Worm (Caenorhabditis elegans) whole organism, L4/young adult: ENCODE measurements around the gene ZK185.3.
A peak's percentile ranks its signal among the peaks of the same experiment; 100 is the strongest.

Source experiments
- W03F9.2 ChIP-seq: fragments of 150-350 bp; optimal IDR thresholded peaks from 2 replicates; lab custom pipeline; 2014; ENCODE audit warnings: missing biosample characterization, missing genetic modification characterization
- dao-5 ChIP-seq: sonication (generic microtip); optimal IDR thresholded peaks from 2 replicates; lab custom pipeline; 2016; ENCODE audit warnings: missing genotype, missing genetic modification characterization, moderate library complexity, missing compliant biosample characterization
- him-1 ChIP-seq: sonication (generic microtip); optimal IDR thresholded peaks from 2 replicates; lab custom pipeline; 2016; ENCODE audit warnings: missing genotype, missing genetic modification reagents, missing genetic modification characterization, missing compliant biosample characterization

ZK185.3 gene

ce11 chrIV:4516478-4516877 lies 13.8 kb downstream of the ZK185.3 start:
- TF ChIP-seq dao-5 (tag; lab: Kevin White, UChicago) (no peak), W03F9.2 (no peak), him-1 (no peak)

DNA sequence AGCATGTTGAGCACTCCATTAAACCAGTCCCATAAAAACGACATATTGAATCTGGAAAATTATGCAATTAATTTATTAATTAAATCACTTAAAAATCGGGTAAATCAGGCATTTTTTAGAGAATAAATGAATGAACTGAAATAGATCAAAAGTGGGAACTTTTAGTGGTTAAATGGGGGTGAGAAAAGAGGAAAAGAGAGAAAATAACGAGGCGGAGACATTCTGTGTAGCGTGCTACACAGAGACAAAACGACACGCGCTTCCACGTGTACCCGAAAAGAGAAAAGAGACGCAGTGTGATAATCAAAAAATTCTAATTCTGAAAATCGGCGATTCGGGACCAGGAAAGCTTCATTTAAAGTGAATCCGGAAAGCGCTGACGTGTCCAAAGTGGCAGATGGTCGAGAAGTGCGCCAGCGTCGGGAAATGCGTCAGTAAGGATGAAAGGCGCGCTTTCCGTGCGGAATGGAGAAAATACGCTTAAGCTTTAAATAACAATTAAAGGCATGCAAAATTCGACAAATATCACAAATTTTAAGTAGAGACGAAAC lies 16.9 kb downstream of the ZK185.3 start, which contains the start of gene sar-1:
Gene sar-1, minus strand, starts transcription at position 51 of the 551 bp plus-strand sequence.
- no peak for TF ChIP-seq dao-5 (tag; lab: Kevin White, UChicago)
- TF ChIP-seq him-1 = peak; percentile 71
- peak; percentile 68 for TF ChIP-seq W03F9.2

ce11 chrIV:4511259-4511890 lies 18.9 kb downstream of the ZK185.3 start, which contains the start of the genes rfth-1 and ZK180.8:
Gene rfth-1 (minus strand): TSS chrIV:4511309.
Gene ZK180.8 (minus strand): TSS chrIV:4511724.
- TF ChIP-seq W03F9.2 (no peak), him-1 (no peak), dao-5 (tag; lab: Kevin White, UChicago) (no peak)

DNA sequence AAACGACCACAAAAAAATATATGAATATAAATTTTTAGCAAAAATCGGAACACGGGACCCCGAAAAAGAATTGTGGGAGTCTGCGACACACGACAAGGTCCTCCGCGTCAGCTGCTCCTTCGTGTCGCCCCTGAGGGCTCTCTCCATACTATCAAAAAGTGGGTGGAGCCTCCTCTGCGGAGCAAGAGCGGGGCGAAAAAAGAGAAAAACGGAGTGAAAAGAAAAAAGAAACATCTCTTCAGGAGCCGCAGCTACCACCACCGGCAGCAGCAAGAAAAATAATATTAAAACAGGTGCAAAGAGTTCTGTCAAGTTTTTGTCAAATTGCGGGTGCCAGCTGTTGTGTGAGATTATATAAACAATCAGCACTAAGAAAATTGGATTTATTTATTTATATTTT lies 23.6 kb downstream of the ZK185.3 start, which contains the start of gene gbb-2:
Gene gbb-2, minus strand, starts transcription at position 112 of the 400 bp plus-strand sequence.
- TF ChIP-seq dao-5 (tag; lab: Kevin White, UChicago) = no peak
- no peak for TF ChIP-seq W03F9.2
- TF ChIP-seq him-1 = no peak

DNA sequence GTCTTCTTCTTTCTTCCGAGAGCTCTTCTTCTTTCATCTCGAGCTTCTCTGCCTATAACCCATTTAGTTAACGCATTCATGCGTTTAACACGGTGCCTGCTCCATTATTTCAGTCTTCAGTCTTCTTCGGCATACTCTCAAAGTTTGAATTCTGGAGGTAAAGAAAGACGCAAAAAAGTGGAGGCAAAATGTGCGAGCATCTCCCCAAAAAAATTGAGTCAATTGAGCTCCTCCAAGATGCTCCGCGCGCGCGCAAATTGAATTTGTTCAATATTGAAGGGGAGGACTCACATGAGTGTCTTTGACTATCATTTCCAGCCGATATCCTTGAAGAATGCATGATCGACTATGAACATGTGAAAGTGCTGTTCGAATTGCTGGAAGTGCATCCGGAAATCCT lies 25.2 kb downstream of the ZK185.3 start:
- no peak for TF ChIP-seq dao-5 (tag; lab: Kevin White, UChicago)
- TF ChIP-seq him-1 = no peak
- no peak for TF ChIP-seq W03F9.2

DNA sequence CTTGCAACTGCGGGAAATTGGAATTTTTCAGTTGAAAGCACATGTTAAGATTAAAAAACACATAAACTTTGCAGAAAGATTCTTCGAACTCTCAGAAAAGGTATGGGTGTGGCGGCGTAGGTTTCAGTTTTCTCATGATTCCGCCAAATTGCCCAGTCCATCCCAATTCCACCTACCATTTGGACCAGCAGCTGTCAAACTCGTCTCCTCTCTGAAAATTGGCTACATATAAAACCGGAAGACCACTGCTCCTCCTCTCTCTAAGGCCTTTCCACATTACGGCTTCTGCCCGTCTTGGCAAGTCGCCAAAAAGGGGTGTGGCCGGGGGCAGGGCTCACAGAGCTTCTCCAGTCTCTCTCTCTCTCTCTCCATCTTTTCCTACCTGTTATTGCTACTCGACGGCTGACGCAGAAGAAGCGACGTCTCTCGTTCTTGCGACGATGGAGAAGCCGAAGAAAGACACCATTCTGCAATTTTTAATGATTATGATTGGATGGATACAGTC lies 40.0 kb downstream of the ZK185.3 start, which contains the start of gene ZK180.7:
Gene ZK180.7, plus strand, starts transcription at position 395 of the 505 bp plus-strand sequence.
- TF ChIP-seq him-1 = no peak
- no peak for TF ChIP-seq W03F9.2
- no peak for TF ChIP-seq dao-5 (tag; lab: Kevin White, UChicago)

DNA sequence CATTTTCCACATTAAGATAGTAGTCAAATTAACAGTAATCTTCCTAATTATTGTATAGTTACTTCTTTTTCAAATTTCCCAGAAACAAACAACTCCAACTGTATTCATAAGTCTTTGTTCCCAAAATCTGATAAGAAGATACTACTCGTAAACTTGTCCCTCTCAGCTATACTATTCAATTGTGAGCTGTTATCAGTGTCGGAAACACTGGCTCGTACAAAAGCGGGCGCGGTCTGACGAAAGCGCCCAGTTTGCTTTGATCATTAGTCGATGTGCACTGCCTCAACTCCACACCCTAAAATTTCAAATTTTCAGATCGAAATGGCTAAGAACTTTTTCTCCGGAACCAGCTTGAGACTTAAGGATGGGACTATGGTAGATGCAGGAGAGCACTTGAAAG lies 43.5 kb downstream of the ZK185.3 start, which contains the start of gene trx-3:
Gene trx-3, plus strand, starts transcription at position 291 of the 400 bp plus-strand sequence.
- no peak for TF ChIP-seq him-1
- no peak for TF ChIP-seq dao-5 (tag; lab: Kevin White, UChicago)
- no peak for TF ChIP-seq W03F9.2

DNA sequence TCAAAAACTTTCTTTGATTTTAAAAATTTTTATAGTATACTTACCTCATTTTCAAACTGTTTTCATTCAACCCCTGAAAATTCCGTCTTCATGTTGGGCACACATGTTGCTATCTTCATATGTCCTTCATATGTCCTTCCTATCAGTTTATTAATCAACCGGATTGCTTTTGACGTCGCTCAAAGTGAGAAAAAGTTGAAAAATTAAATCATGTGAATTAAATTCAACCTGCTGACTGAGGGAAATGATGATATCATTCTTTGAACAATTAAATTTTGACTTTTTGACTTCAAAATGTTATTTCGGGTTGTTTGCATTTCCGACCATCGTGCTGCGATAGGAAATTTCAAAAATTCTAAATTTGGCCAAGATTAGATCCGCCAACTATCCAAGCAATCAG lies 45.7 kb downstream of the ZK185.3 start:
- TF ChIP-seq him-1 = no peak
- TF ChIP-seq W03F9.2 = no peak
- TF ChIP-seq dao-5 (tag; lab: Kevin White, UChicago) = no peak

DNA sequence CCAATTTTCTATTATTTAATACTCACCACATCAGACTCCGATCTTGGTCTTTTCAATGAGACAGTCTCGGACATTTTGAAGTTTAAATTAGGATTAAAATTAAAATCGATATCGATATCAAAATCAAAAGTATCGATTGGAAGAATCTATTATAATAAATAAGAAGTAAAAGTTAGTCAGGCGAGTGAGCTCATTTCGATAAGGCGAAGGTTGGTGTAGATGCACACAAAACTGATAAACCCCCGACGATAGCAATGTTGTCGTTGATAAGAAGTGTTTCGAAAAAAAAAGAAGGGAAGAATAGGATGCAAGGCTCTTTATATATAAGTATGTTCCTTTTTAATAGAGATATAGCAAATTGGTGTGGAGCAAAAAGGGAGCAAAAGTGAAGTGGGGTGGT lies 47.7 kb downstream of the ZK185.3 start, which contains the start of gene M01H9.4:
Gene M01H9.4, minus strand, starts transcription at position 379 of the 400 bp plus-strand sequence.
- TF ChIP-seq W03F9.2 (no peak), dao-5 (tag; lab: Kevin White, UChicago) (no peak), him-1 (no peak)

DNA sequence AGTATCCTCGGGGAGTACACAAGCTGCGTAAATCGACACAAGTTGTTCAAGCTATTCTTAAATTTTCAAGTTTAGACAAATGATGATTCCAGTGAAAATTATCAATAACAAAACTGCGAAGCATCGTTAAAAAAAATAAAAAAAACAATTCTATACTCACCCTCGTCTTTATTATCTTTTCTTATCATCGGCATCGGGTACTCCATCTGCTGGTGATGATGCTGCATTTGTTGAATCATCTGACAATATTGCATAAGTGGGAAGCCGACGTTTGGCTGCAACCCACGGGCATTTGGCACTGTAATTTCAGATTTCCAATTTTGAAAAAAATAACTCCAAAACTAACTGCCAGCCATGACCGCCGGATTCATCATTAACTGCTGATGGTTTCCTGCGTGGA lies 48.9 kb downstream of the ZK185.3 start:
- TF ChIP-seq dao-5 (tag; lab: Kevin White, UChicago) (no peak), him-1 (no peak)

- TF ChIP-seq W03F9.2 (no peak), him-1 (no peak), dao-5 (tag; lab: Kevin White, UChicago) (no peak)
Measured at ce11 chrIV:4480027-4480426, 50.2 kb downstream of the ZK185.3 start, which contains the start of gene M01H9.10. Gene M01H9.10 (minus strand): TSS chrIV:4480127.
